Worm (Caenorhabditis elegans) whole organism, mixed stage, embryonic: ENCODE data around the gene prdx-6.
A peak's percentile ranks its signal among the peaks of the same experiment; 100 is the strongest.

Source experiments
- bed-3 ChIP-seq: fragments of 200-800 bp; sonication (Bioruptor generic); optimal IDR thresholded peaks from 3 replicates; lab custom pipeline; 2018; ENCODE audit warnings: mild to moderate bottlenecking, missing genetic modification characterization, moderate library complexity, missing compliant biosample characterization
- blmp-1 ChIP-seq: fragments of 150-350 bp; optimal IDR thresholded peaks from 2 replicates; lab custom pipeline; 2014; ENCODE audit warnings: missing biosample characterization, missing genetic modification characterization
- ceh-39 ChIP-seq: fragments of 150-350 bp; optimal IDR thresholded peaks from 2 replicates; lab custom pipeline; 2014; ENCODE audit warnings: missing biosample characterization, missing genetic modification characterization
- ceh-43 ChIP-seq: fragments of 200-800 bp; sonication (Bioruptor generic); optimal IDR thresholded peaks from 2 replicates; lab custom pipeline; 2018; ENCODE audit warnings: mild to moderate bottlenecking, missing genetic modification characterization, moderate library complexity, missing compliant biosample characterization
- ceh-83 ChIP-seq: fragments of 200-800 bp; sonication (Bioruptor generic); optimal IDR thresholded peaks from 2 replicates; lab custom pipeline; 2018; ENCODE audit warnings: mild to moderate bottlenecking, missing genetic modification characterization, missing compliant biosample characterization
- ces-1 ChIP-seq: fragments of 150-350 bp; optimal IDR thresholded peaks from 2 replicates; lab custom pipeline; 2014; ENCODE audit warnings: missing biosample characterization, missing genetic modification reagents, missing genetic modification characterization
- cnd-1 ChIP-seq: fragments of 200-800 bp; sonication (Bioruptor generic); optimal IDR thresholded peaks from 2 replicates; lab custom pipeline; 2018; ENCODE audit warnings: mild to moderate bottlenecking, missing genetic modification characterization, missing compliant biosample characterization
- drap-1 ChIP-seq: fragments of 200-800 bp; sonication (Bioruptor generic); optimal IDR thresholded peaks from 3 replicates; lab custom pipeline; 2018; ENCODE audit warnings: mild to moderate bottlenecking, missing genetic modification characterization, missing compliant biosample characterization
- elt-3 ChIP-seq: fragments of 150-350 bp; optimal IDR thresholded peaks from 2 replicates; lab custom pipeline; 2014; ENCODE audit warnings: missing biosample characterization, missing genetic modification characterization
- flh-1 ChIP-seq: fragments of 200-800 bp; sonication (Bioruptor generic); optimal IDR thresholded peaks from 2 replicates; lab custom pipeline; 2018; ENCODE audit warnings: mild to moderate bottlenecking, missing genetic modification characterization, moderate library complexity, missing compliant biosample characterization
- ham-2 ChIP-seq: fragments of 200-800 bp; sonication (Bioruptor generic); optimal IDR thresholded peaks from 2 replicates; lab custom pipeline; 2018; ENCODE audit warnings: mild to moderate bottlenecking, missing genetic modification characterization, missing compliant biosample characterization
- hlh-1 ChIP-seq: fragments of 150-350 bp; optimal IDR thresholded peaks from 2 replicates; lab custom pipeline; 2014; ENCODE audit warnings: missing biosample characterization, missing genetic modification reagents, missing genetic modification characterization
- lin-13 ChIP-seq: fragments of 150-350 bp; optimal IDR thresholded peaks from 2 replicates; lab custom pipeline; 2014; ENCODE audit warnings: missing biosample characterization, missing genetic modification characterization
- lin-32 ChIP-seq: fragments of 200-800 bp; sonication (Bioruptor generic); optimal IDR thresholded peaks from 2 replicates; lab custom pipeline; 2018; ENCODE audit warnings: mild to moderate bottlenecking, missing genetic modification characterization, missing compliant biosample characterization
- lsy-2 ChIP-seq: fragments of 150-350 bp; optimal IDR thresholded peaks from 2 replicates; lab custom pipeline; 2014; ENCODE audit warnings: missing biosample characterization, missing genetic modification characterization
- mab-5 ChIP-seq: fragments of 150-350 bp; optimal IDR thresholded peaks from 2 replicates; lab custom pipeline; 2014; ENCODE audit warnings: missing biosample characterization, missing genetic modification characterization
- mep-1 ChIP-seq: fragments of 150-350 bp; optimal IDR thresholded peaks from 2 replicates; lab custom pipeline; 2017; ENCODE audit warnings: missing biosample characterization, missing genetic modification reagents, missing genetic modification characterization, inconsistent platforms
- mls-2 ChIP-seq: sonication (generic microtip); optimal IDR thresholded peaks from 2 replicates; lab custom pipeline; 2016; ENCODE audit warnings: mild to moderate bottlenecking, missing genetic modification characterization, moderate library complexity, missing compliant biosample characterization
- nhr-2 ChIP-seq: fragments of 150-350 bp; optimal IDR thresholded peaks from 2 replicates; lab custom pipeline; 2014; ENCODE audit warnings: missing biosample characterization, missing genetic modification characterization
- nhr-237 ChIP-seq: fragments of 150-350 bp; optimal IDR thresholded peaks from 2 replicates; lab custom pipeline; 2014; ENCODE audit warnings: missing biosample characterization, missing genetic modification characterization
- nhr-28 ChIP-seq: fragments of 150-350 bp; optimal IDR thresholded peaks from 2 replicates; lab custom pipeline; 2014; ENCODE audit warnings: missing biosample characterization, missing genetic modification characterization
- nhr-76 ChIP-seq: sonication (generic microtip); optimal IDR thresholded peaks from 2 replicates; lab custom pipeline; 2017; ENCODE audit warnings: missing biosample characterization, missing genetic modification characterization
- pha-4 ChIP-seq: fragments of 150-350 bp; optimal IDR thresholded peaks from 2 replicates; lab custom pipeline; 2018; ENCODE audit warnings: missing biosample characterization, missing genetic modification reagents, missing genetic modification characterization
- sptf-1 ChIP-seq: sonication (generic microtip); optimal IDR thresholded peaks from 2 replicates; lab custom pipeline; 2017; ENCODE audit warnings: mild to moderate bottlenecking, missing genetic modification characterization, moderate library complexity, missing compliant biosample characterization
- tbx-8 ChIP-seq: fragments of 200-800 bp; sonication (Bioruptor generic); optimal IDR thresholded peaks from 2 replicates; lab custom pipeline; 2018; ENCODE audit warnings: mild to moderate bottlenecking, missing genetic modification characterization, moderate library complexity, missing compliant biosample characterization
- unc-120 ChIP-seq: sonication (generic microtip); optimal IDR thresholded peaks from 2 replicates; lab custom pipeline; 2017; ENCODE audit warnings: missing genetic modification characterization, missing compliant biosample characterization; ENCODE audit not compliant: poor library complexity, severe bottlenecking
- unc-39 ChIP-seq: fragments of 150-350 bp; optimal IDR thresholded peaks from 2 replicates; lab custom pipeline; 2014; ENCODE audit warnings: missing biosample characterization, missing genetic modification characterization
- unc-62 ChIP-seq: fragments of 150-350 bp; optimal IDR thresholded peaks from 2 replicates; lab custom pipeline; 2014; ENCODE audit warnings: missing biosample characterization, missing genetic modification reagents, missing genetic modification characterization
- zip-8 ChIP-seq: fragments of 150-350 bp; optimal IDR thresholded peaks from 2 replicates; lab custom pipeline; 2014; ENCODE audit warnings: missing biosample characterization, missing genetic modification characterization
- ztf-11 ChIP-seq: fragments of 150-350 bp; optimal IDR thresholded peaks from 2 replicates; lab custom pipeline; 2014; ENCODE audit warnings: missing biosample characterization, missing genetic modification characterization

Gene prdx-6

ce11 chrIV:261607-262006, 43.3 kb downstream of the prdx-6 start, which contains the start of gene pqbp-1.1:
Gene pqbp-1.1 (minus strand): TSS chrIV:261683.
- peak; percentile 42 for TF ChIP-seq mab-5 (tag; lab: Kevin White, UChicago)
- TF ChIP-seq mep-1 (tag; lab: Kevin White, UChicago), result peak; percentile 19
- peak; percentile 98 for TF ChIP-seq ces-1
- TF ChIP-seq lsy-2 (tag; lab: Kevin White, UChicago), result peak; percentile 68
- TF ChIP-seq drap-1 (GFP tag; lab: Kevin White, UChicago), result no peak
- TF ChIP-seq nhr-2 (tag; lab: Kevin White, UChicago), result peak; percentile 12
- no peak for TF ChIP-seq blmp-1 (tag; lab: Kevin White, UChicago)
- TF ChIP-seq sptf-1 (tag; lab: Kevin White, UChicago), result peak; percentile 5
- peak; percentile 40 for TF ChIP-seq pha-4 (tag; lab: Kevin White, UChicago)
- TF ChIP-seq ceh-39, result peak; percentile 60
- peak; percentile 7 for TF ChIP-seq nhr-237 (tag; lab: Kevin White, UChicago)
- TF ChIP-seq lin-32 (GFP tag; lab: Kevin White, UChicago), result no peak
- no peak for TF ChIP-seq tbx-8 (GFP tag; lab: Kevin White, UChicago)

ce11 chrIV:262460-262859, 44.1 kb downstream of the prdx-6 start:
- TF ChIP-seq mls-2 (tag; lab: Kevin White, UChicago) (no peak), ham-2 (GFP tag; lab: Kevin White, UChicago) (no peak), tbx-8 (GFP tag; lab: Kevin White, UChicago) (no peak), mab-5 (tag; lab: Kevin White, UChicago) (no peak), ztf-11 (tag; lab: Kevin White, UChicago) (no peak), mep-1 (tag; lab: Kevin White, UChicago) (no peak), cnd-1 (tag; lab: Kevin White, UChicago) (no peak), lin-13 (tag; lab: Kevin White, UChicago) (no peak), nhr-237 (tag; lab: Kevin White, UChicago) (no peak), sptf-1 (tag; lab: Kevin White, UChicago) (no peak), elt-3 (tag; lab: Kevin White, UChicago) (no peak), bed-3 (GFP tag; lab: Kevin White, UChicago) (no peak), blmp-1 (tag; lab: Kevin White, UChicago) (no peak), ceh-39 (no peak), ceh-83 (GFP tag; lab: Kevin White, UChicago) (no peak), hlh-1 (tag; lab: Kevin White, UChicago) (no peak), nhr-2 (tag; lab: Kevin White, UChicago) (no peak)

- TF ChIP-seq ces-1, result peak; percentile 50
- no peak for TF ChIP-seq zip-8 (tag; lab: Kevin White, UChicago)
- peak; percentile 27 for TF ChIP-seq unc-62 (GFP tag; lab: Kevin White, UChicago)
- peak; percentile 76 for TF ChIP-seq unc-120 (tag; lab: Kevin White, UChicago)
- TF ChIP-seq hlh-1 (tag; lab: Kevin White, UChicago), result peak; percentile 44
- no peak for TF ChIP-seq nhr-76 (tag; lab: Kevin White, UChicago)
- no peak for TF ChIP-seq drap-1 (GFP tag; lab: Kevin White, UChicago)
- TF ChIP-seq mep-1 (tag; lab: Kevin White, UChicago), result no peak
- TF ChIP-seq pha-4 (tag; lab: Kevin White, UChicago), result no peak
- no peak for TF ChIP-seq tbx-8 (GFP tag; lab: Kevin White, UChicago)
These were observed 45.9 kb downstream of the prdx-6 start, which contains the start of gene pat-6 for ce11 chrIV:264182-264709. Gene pat-6 (minus strand): TSS chrIV:264232.

DNA sequence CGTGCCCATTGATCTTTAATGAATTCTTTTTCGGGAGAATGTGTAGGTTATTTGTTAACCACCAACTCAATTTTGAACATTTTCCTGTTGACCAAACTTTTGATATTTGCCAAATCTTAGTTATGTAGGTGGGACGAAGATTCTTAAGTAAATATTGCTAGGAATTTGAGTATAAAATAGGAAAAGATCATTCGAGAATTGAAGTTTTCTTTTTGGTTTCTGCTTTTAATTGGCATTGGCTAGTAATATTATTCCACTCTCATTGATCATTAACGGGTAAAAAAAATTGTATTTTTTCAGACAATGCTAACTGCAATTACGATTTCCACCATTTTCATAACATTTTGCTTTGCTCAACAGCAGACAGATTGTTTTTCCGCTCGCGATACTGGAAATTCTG, 47.8 kb downstream of the prdx-6 start, which contains the start of gene T21D12.12:
TSS of gene T21D12.12 (plus strand) at position 301 of the 400 bp plus-strand sequence.
- TF ChIP-seq elt-3 (tag; lab: Kevin White, UChicago) (no peak), pha-4 (tag; lab: Kevin White, UChicago) (no peak), sptf-1 (tag; lab: Kevin White, UChicago) (no peak), nhr-28 (tag; lab: Kevin White, UChicago) (no peak), zip-8 (tag; lab: Kevin White, UChicago) (no peak), lin-32 (GFP tag; lab: Kevin White, UChicago) (no peak), bed-3 (GFP tag; lab: Kevin White, UChicago) (no peak), drap-1 (GFP tag; lab: Kevin White, UChicago) (no peak)

- no peak for TF ChIP-seq mab-5 (tag; lab: Kevin White, UChicago)
- TF ChIP-seq sptf-1 (tag; lab: Kevin White, UChicago), result no peak
- no peak for TF ChIP-seq elt-3 (tag; lab: Kevin White, UChicago)
- no peak for TF ChIP-seq flh-1 (GFP tag; lab: Kevin White, UChicago)
- TF ChIP-seq ces-1, result no peak
- TF ChIP-seq unc-120 (tag; lab: Kevin White, UChicago), result no peak
- TF ChIP-seq nhr-2 (tag; lab: Kevin White, UChicago), result no peak
- no peak for TF ChIP-seq zip-8 (tag; lab: Kevin White, UChicago)
- no peak for TF ChIP-seq blmp-1 (tag; lab: Kevin White, UChicago)
- no peak for TF ChIP-seq nhr-76 (tag; lab: Kevin White, UChicago)
- no peak for TF ChIP-seq ceh-43 (GFP tag; lab: Kevin White, UChicago)
- no peak for TF ChIP-seq ceh-83 (GFP tag; lab: Kevin White, UChicago)
- no peak for TF ChIP-seq unc-39 (tag; lab: Kevin White, UChicago)
These were observed 50.8 kb downstream of the prdx-6 start, which contains the start of gene T21D12.11 for ce11 chrIV:269107-269506. Gene T21D12.11 (plus strand): TSS chrIV:269407.
